Worm (Caenorhabditis elegans): ENCODE data around the gene F54F7.8.

ce11 chrX:11804057-11804456 lies 50.7 kb downstream of the F54F7.8 start, which contains the start of gene C34E11.4:
- TF ChIP-seq ztf-29 (GFP tag; IDR thresholded peaks at IDR 0.05) (no peak), tab-1 (GFP tag; IDR thresholded peaks at IDR 0.05) (no peak)

All from whole organism, midembryonic.